Fruit fly (Drosophila melanogaster) whole organism, embryonic: ENCODE results near the gene Mics1.

Source experiments
- CG11085 ChIP-seq: fragments of 200-800 bp; sonication (Bioruptor generic); IDR thresholded peaks from 2 replicates; pipeline ENCODE4 v1.3.6; 2022; ENCODE audit warnings: missing biosample characterization, missing genetic modification characterization
- CG11398 ChIP-seq: fragments of 200-800 bp; sonication (Bioruptor generic); optimal IDR thresholded peaks from 2 replicates; lab custom pipeline; 2016; ENCODE audit warnings: missing biosample characterization, missing genetic modification characterization
- CG11456 ChIP-seq: fragments of 200-800 bp; sonication (Bioruptor generic); IDR thresholded peaks from 3 replicates; pipeline ENCODE4 v1.3.6; 2022; ENCODE audit warnings: missing biosample characterization, missing genetic modification characterization
- CG12155 ChIP-seq: fragments of 200-800 bp; sonication (Bioruptor generic); optimal IDR thresholded peaks from 3 replicates; lab custom pipeline; 2016; ENCODE audit warnings: missing biosample characterization, missing genetic modification characterization
- CG12744 ChIP-seq: fragments of 200-800 bp; sonication (Bioruptor generic); optimal IDR thresholded peaks from 2 replicates; lab custom pipeline; 2016; ENCODE audit warnings: missing biosample characterization, missing genetic modification characterization
- CG13123 ChIP-seq: fragments of 200-800 bp; sonication (Bioruptor generic); optimal IDR thresholded peaks from 2 replicates; lab custom pipeline; 2016; ENCODE audit warnings: missing biosample characterization, missing genetic modification characterization
- CG14667 ChIP-seq: fragments of 200-800 bp; sonication (Bioruptor generic); IDR thresholded peaks from 2 replicates; pipeline ENCODE4 v1.3.6; 2022; ENCODE audit warnings: missing biosample characterization, missing genetic modification characterization
- CG16813 ChIP-seq: fragments of 200-800 bp; sonication (Bioruptor generic); IDR thresholded peaks from 3 replicates; pipeline ENCODE4 v1.3.6; 2022; ENCODE audit warnings: missing biosample characterization, missing genetic modification characterization; ENCODE audit not compliant: partially characterized antibody
- CG17186 ChIP-seq: fragments of 200-800 bp; sonication (Bioruptor generic); optimal IDR thresholded peaks from 3 replicates; lab custom pipeline; 2017; ENCODE audit warnings: missing biosample characterization, missing genetic modification reagents, missing genetic modification characterization
- CG2116 ChIP-seq: fragments of 200-800 bp; sonication (Bioruptor generic); optimal IDR thresholded peaks from 3 replicates; lab custom pipeline; 2018; ENCODE audit warnings: missing biosample characterization, mild to moderate bottlenecking, missing genetic modification characterization
- CG2202 ChIP-seq: fragments of 200-800 bp; sonication (Bioruptor generic); optimal IDR thresholded peaks from 2 replicates; lab custom pipeline; 2018; ENCODE audit warnings: missing biosample characterization, mild to moderate bottlenecking, missing genetic modification characterization
- CG3281 ChIP-seq: fragments of 200-800 bp; sonication (Bioruptor generic); optimal IDR thresholded peaks from 3 replicates; lab custom pipeline; 2017; ENCODE audit warnings: missing biosample characterization, mild to moderate bottlenecking, missing genetic modification characterization
- CG34224 ChIP-seq: fragments of 200-800 bp; sonication (Bioruptor generic); IDR thresholded peaks from 3 replicates; pipeline ENCODE4 v1.3.6; 2022; ENCODE audit warnings: missing biosample characterization, missing genetic modification characterization; ENCODE audit not compliant: partially characterized antibody
- CG34422 ChIP-seq: fragments of 200-800 bp; sonication (Bioruptor generic); IDR thresholded peaks from 3 replicates; pipeline ENCODE4 v1.3.6; 2022; ENCODE audit warnings: missing biosample characterization, missing genetic modification characterization
- CG4424 ChIP-seq: fragments of 200-800 bp; sonication (Bioruptor generic); optimal IDR thresholded peaks from 3 replicates; lab custom pipeline; 2016; ENCODE audit warnings: missing biosample characterization, missing genetic modification characterization
- CG4707 ChIP-seq: fragments of 200-800 bp; sonication (Bioruptor generic); optimal IDR thresholded peaks from 2 replicates; lab custom pipeline; 2018; ENCODE audit warnings: missing biosample characterization, mild to moderate bottlenecking, missing genetic modification characterization, moderate library complexity
- CG4854 ChIP-seq: fragments of 200-800 bp; sonication (Bioruptor generic); optimal IDR thresholded peaks from 2 replicates; lab custom pipeline; 2016; ENCODE audit warnings: missing biosample characterization, missing genetic modification characterization, inconsistent platforms
- CG5245 ChIP-seq: fragments of 200-800 bp; sonication (Bioruptor generic); optimal IDR thresholded peaks from 3 replicates; lab custom pipeline; 2016; ENCODE audit warnings: missing biosample characterization, missing genetic modification characterization
- CG7556 ChIP-seq: fragments of 200-800 bp; sonication (Bioruptor generic); optimal IDR thresholded peaks from 2 replicates; lab custom pipeline; 2017; ENCODE audit warnings: missing biosample characterization, mild to moderate bottlenecking, missing genetic modification characterization
- CG8478 ChIP-seq: fragments of >200 bp; optimal IDR thresholded peaks from 2 replicates; lab custom pipeline; 2018
- CG8924 ChIP-seq: fragments of 200-800 bp; optimal IDR thresholded peaks from 3 replicates; lab custom pipeline; 2019; ENCODE audit warnings: missing biosample characterization, mild to moderate bottlenecking, missing genetic modification characterization, moderate library complexity
- CG9797 ChIP-seq: fragments of 200-800 bp; sonication (Bioruptor generic); optimal IDR thresholded peaks from 3 replicates; lab custom pipeline; 2018; ENCODE audit warnings: missing biosample characterization, mild to moderate bottlenecking, missing genetic modification characterization
- D19B ChIP-seq: fragments of 200-800 bp; sonication (Bioruptor generic); optimal IDR thresholded peaks from 2 replicates; lab custom pipeline; 2017; ENCODE audit warnings: missing biosample characterization, mild to moderate bottlenecking, missing genetic modification characterization
- Dip2 ChIP-seq: fragments of 200-800 bp; sonication (Bioruptor generic); IDR thresholded peaks from 2 replicates; pipeline ENCODE4 v1.3.6; 2022; ENCODE audit warnings: missing biosample characterization, missing genetic modification characterization
- Dp ChIP-seq: fragments of 200-800 bp; sonication (Bioruptor generic); optimal IDR thresholded peaks from 2 replicates; lab custom pipeline; 2018; ENCODE audit warnings: missing biosample characterization, mild to moderate bottlenecking, missing genetic modification characterization, moderate library complexity
- E2f1 ChIP-seq: fragments of 200-800 bp; sonication (Bioruptor generic); IDR thresholded peaks from 2 replicates; pipeline ENCODE4 v1.3.6; 2022; ENCODE audit warnings: missing biosample characterization, missing genetic modification characterization
- Gsc ChIP-seq: fragments of 200-800 bp; sonication (Bioruptor generic); IDR thresholded peaks from 2 replicates; pipeline ENCODE4 v1.3.6; 2022; ENCODE audit warnings: missing biosample characterization, missing genetic modification characterization
- HHEX ChIP-seq: fragments of 200-800 bp; sonication (Bioruptor generic); optimal IDR thresholded peaks from 3 replicates; lab custom pipeline; 2017; ENCODE audit warnings: missing biosample characterization, mild to moderate bottlenecking, missing genetic modification characterization, missing genetic modification reagents
- Hr51 ChIP-seq, 2 experiments: fragments of 200-800 bp; sonication (Bioruptor generic); optimal IDR thresholded peaks; 2 replicates in 1 of 2; 3 replicates in 1 of 2; lab custom pipeline; 2016 to 2018; ENCODE audit warnings: missing biosample characterization in 2 of 2, missing genetic modification characterization in 2 of 2, mild to moderate bottlenecking in 1 of 2, moderate library complexity in 1 of 2
- Mad ChIP-seq: fragments of 200-800 bp; sonication (Bioruptor generic); optimal IDR thresholded peaks from 2 replicates; lab custom pipeline; 2016; ENCODE audit warnings: missing biosample characterization, missing genetic modification characterization
- Med ChIP-seq: fragments of 200-800 bp; sonication (Bioruptor generic); peaks from one replicate; lab custom pipeline; 2016; ENCODE audit warnings: missing biosample characterization, missing genetic modification characterization, mild to moderate bottlenecking, inconsistent platforms, moderate library complexity
- NC2β ChIP-seq: fragments of 200-800 bp; sonication (Bioruptor generic); optimal IDR thresholded peaks from 2 replicates; lab custom pipeline; 2016; ENCODE audit warnings: missing biosample characterization, missing genetic modification characterization
- PHDP ChIP-seq: fragments of 200-800 bp; sonication (Bioruptor generic); optimal IDR thresholded peaks from 3 replicates; lab custom pipeline; 2018; ENCODE audit warnings: missing biosample characterization, mild to moderate bottlenecking, missing genetic modification characterization, moderate library complexity
- Pdp1 ChIP-seq, 2 experiments: fragments of 200-800 bp; sonication (Bioruptor generic); optimal IDR thresholded peaks; 3 replicates each; lab custom pipeline; 2016; ENCODE audit warnings: missing biosample characterization in 2 of 2, missing genetic modification characterization in 2 of 2, mild to moderate bottlenecking in 1 of 2, moderate library complexity in 1 of 2
- Ravus ChIP-seq: fragments of 200-800 bp; sonication (Bioruptor generic); IDR thresholded peaks from 2 replicates; pipeline ENCODE4 v1.3.6; 2022; ENCODE audit warnings: missing biosample characterization, missing genetic modification characterization
- Xrp1 ChIP-seq: fragments of 200-800 bp; sonication (Bioruptor generic); IDR thresholded peaks from 2 replicates; pipeline ENCODE4 v1.3.6; 2022; ENCODE audit warnings: missing biosample characterization, missing genetic modification characterization
- ara ChIP-seq: fragments of 200-800 bp; sonication (Bioruptor generic); IDR thresholded peaks from 2 replicates; pipeline ENCODE4 v1.3.6; 2022; ENCODE audit warnings: missing biosample characterization, missing genetic modification characterization
- ase ChIP-seq: fragments of 200-800 bp; sonication (Bioruptor generic); IDR thresholded peaks from 3 replicates; pipeline ENCODE4 v1.3.6; 2022; ENCODE audit warnings: missing biosample characterization, missing genetic modification characterization
- az2 ChIP-seq: fragments of 200-800 bp; sonication (Bioruptor generic); optimal IDR thresholded peaks from 3 replicates; lab custom pipeline; 2016; ENCODE audit warnings: missing biosample characterization, missing genetic modification characterization
- bcd ChIP-seq: fragments of 200-800 bp; sonication (Bioruptor generic); optimal IDR thresholded peaks from 2 replicates; lab custom pipeline; 2017; ENCODE audit warnings: missing biosample characterization, mild to moderate bottlenecking, missing genetic modification characterization
- ci ChIP-seq: fragments of 200-800 bp; sonication (Bioruptor generic); IDR thresholded peaks from 3 replicates; pipeline ENCODE4 v1.3.6; 2022; ENCODE audit warnings: missing biosample characterization, missing genetic modification characterization
- ems ChIP-seq: fragments of 200-800 bp; sonication (Bioruptor generic); optimal IDR thresholded peaks from 3 replicates; lab custom pipeline; 2016; ENCODE audit warnings: missing biosample characterization, missing genetic modification characterization
- exex ChIP-seq: fragments of 200-800 bp; sonication (Bioruptor generic); optimal IDR thresholded peaks from 4 replicates; lab custom pipeline; 2018; ENCODE audit warnings: missing biosample characterization, mild to moderate bottlenecking, missing genetic modification characterization, moderate library complexity
- fd64A ChIP-seq: fragments of 200-800 bp; sonication (Bioruptor generic); optimal IDR thresholded peaks from 3 replicates; lab custom pipeline; 2018; ENCODE audit warnings: missing biosample characterization, mild to moderate bottlenecking, missing genetic modification characterization
- hb ChIP-seq: fragments of 200-800 bp; sonication (Bioruptor generic); IDR thresholded peaks from 3 replicates; pipeline ENCODE4 v1.3.6; 2022; ENCODE audit warnings: missing biosample characterization, missing genetic modification characterization; ENCODE audit not compliant: partially characterized antibody
- hbn ChIP-seq: fragments of 200-800 bp; sonication (Bioruptor generic); IDR thresholded peaks from 2 replicates; pipeline ENCODE4 v1.3.6; 2022; ENCODE audit warnings: missing biosample characterization, missing genetic modification characterization; ENCODE audit not compliant: partially characterized antibody
- lbe ChIP-seq: fragments of 200-800 bp; sonication (Bioruptor generic); optimal IDR thresholded peaks from 2 replicates; lab custom pipeline; 2016; ENCODE audit warnings: missing biosample characterization, mild to moderate bottlenecking, missing genetic modification characterization
- luna ChIP-seq: fragments of 200-800 bp; sonication (Bioruptor generic); optimal IDR thresholded peaks from 2 replicates; lab custom pipeline; 2016; ENCODE audit warnings: missing biosample characterization, missing genetic modification characterization
- mld ChIP-seq: fragments of 200-800 bp; sonication (Bioruptor generic); IDR thresholded peaks from 3 replicates; pipeline ENCODE4 v1.3.6; 2022; ENCODE audit warnings: missing biosample characterization, missing genetic modification characterization; ENCODE audit not compliant: partially characterized antibody
- pfk ChIP-seq: fragments of 200-800 bp; sonication (Bioruptor generic); optimal IDR thresholded peaks from 2 replicates; lab custom pipeline; 2018; ENCODE audit warnings: missing biosample characterization, mild to moderate bottlenecking, missing genetic modification characterization, moderate library complexity
- ro ChIP-seq: fragments of 200-800 bp; sonication (Bioruptor generic); IDR thresholded peaks from 2 replicates; pipeline ENCODE4 v1.3.6; 2022; ENCODE audit warnings: missing biosample characterization, missing genetic modification characterization

The Mics1 gene

DNA sequence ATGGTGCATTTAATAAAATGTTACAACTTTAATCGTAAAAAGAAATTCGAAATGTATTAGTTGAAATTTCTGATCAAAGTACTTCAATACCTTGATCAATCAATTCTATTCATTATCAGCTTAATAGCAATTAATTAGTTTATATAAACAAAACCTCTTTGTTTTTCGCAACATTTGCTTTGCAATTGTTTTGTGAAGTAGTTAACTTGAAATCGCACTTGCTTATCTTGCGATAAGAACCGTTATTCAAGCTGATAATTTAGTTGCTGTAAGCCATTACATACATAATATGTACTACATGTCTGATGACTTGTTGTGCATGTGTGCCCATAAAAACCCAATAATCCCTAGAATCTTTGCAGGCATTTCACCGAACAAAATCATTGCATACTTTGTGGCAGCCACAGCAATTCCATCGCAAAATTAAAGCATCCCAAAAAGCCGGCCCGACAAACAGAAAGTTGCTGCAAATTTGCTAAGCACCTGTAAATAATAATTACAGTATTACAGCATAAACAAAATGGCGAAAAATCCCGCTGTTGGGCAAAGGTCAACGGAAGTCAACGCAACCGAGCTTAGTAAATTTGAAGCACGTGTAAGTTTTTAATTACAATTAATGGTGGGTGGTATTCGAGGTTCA lies 6.1 kb upstream of the Mics1 start (continued):
- TF ChIP-seq CG2202 (tag; lab: Kevin White, UChicago) (no peak), Dp (GFP tag; lab: Kevin White, UChicago) (no peak), CG11398 (GFP tag; lab: Kevin White, UChicago) (no peak), CG13123 (GFP tag; lab: Kevin White, UChicago) (no peak), ase (GFP tag; lab: Robert Waterston, UW) (no peak), hb (GFP tag; lab: Robert Waterston, UW) (no peak), CG12744 (no peak), ara (GFP tag; lab: Robert Waterston, UW) (no peak), CG4424 (GFP tag; lab: Kevin White, UChicago) (no peak), PHDP (tag; lab: Kevin White, UChicago) (no peak), CG11456 (GFP tag; lab: Robert Waterston, UW) (no peak), NC2β (no peak), Mad (GFP tag; lab: Kevin White, UChicago) (no peak), exex (tag; lab: Kevin White, UChicago) (peak; percentile 86), CG34422 (GFP tag; lab: Robert Waterston, UW) (no peak), CG5245 (GFP tag; lab: Kevin White, UChicago) (no peak), E2f1 (GFP tag; lab: Robert Waterston, UW) (no peak), CG2116 (GFP tag; lab: Kevin White, UChicago) (no peak), HHEX (GFP tag; lab: Kevin White, UChicago) (no peak), CG12155 (no peak), CG7556 (GFP tag; lab: Kevin White, UChicago) (no peak), Ravus (GFP tag; lab: Robert Waterston, UW) (no peak), CG17186 (GFP tag; lab: Kevin White, UChicago) (no peak), CG8478 (lab: Kevin White, UChicago) (no peak), Hr51 (GFP tag; optimal IDR thresholded peaks at IDR 0.05; lab: Kevin White, UChicago) (no peak), CG14667 (GFP tag; lab: Robert Waterston, UW) (no peak), CG11085 (GFP tag; lab: Robert Waterston, UW) (no peak), CG3281 (GFP tag; lab: Kevin White, UChicago) (no peak), pfk (no peak), Pdp1 (GFP tag; optimal IDR thresholded peaks at IDR 0.05; lab: Kevin White, UChicago) (peak in 1 of 2 experiments; percentile 74), Med (GFP tag; lab: Kevin White, UChicago) (peak; percentile 56), ci (GFP tag; lab: Robert Waterston, UW) (no peak), ems (GFP tag; lab: Kevin White, UChicago) (no peak), CG34224 (GFP tag; lab: Robert Waterston, UW) (no peak), CG4707 (GFP tag; lab: Kevin White, UChicago) (no peak), hbn (no peak), Dip2 (GFP tag; lab: Robert Waterston, UW) (no peak), bcd (GFP tag; lab: Kevin White, UChicago) (no peak), CG8924 (tag; lab: Kevin White, UChicago) (no peak), fd64A (no peak), Xrp1 (no peak), Gsc (GFP tag; lab: Robert Waterston, UW) (no peak), luna (GFP tag; lab: Kevin White, UChicago) (no peak), CG4854 (no peak), lbe (GFP tag; lab: Kevin White, UChicago) (no peak), ro (GFP tag; lab: Robert Waterston, UW) (no peak), CG9797 (GFP tag; lab: Kevin White, UChicago) (no peak), D19B (GFP tag; lab: Kevin White, UChicago) (no peak), az2 (no peak), CG16813 (GFP tag; lab: Robert Waterston, UW) (no peak), mld (no peak)
